Fruit fly (Drosophila melanogaster): Measurements from ENCODE around the gene AnxB11.

The AnxB11 gene

dm6 chrX:16414451-16415368, 7.4 kb downstream of the AnxB11 start, which contains the start of gene Traf-like (continued):
- TF ChIP-seq CG2875 (GFP tag; optimal IDR thresholded peaks at IDR 0.05) (no peak), CkIIα-i1 (GFP tag; IDR thresholded peaks at IDR 0.05) (no peak), pho (GFP tag; optimal IDR thresholded peaks at IDR 0.05) (no peak), CG7963 (GFP tag; IDR thresholded peaks at IDR 0.05; ENCODE audit: partially characterized antibody) (no peak), Side (GFP tag; optimal IDR thresholded peaks at IDR 0.05) (no peak), CG12744 (GFP tag; optimal IDR thresholded peaks at IDR 0.05) (no peak), CG1792 (GFP tag; optimal IDR thresholded peaks at IDR 0.05) (no peak), stwl (tag; optimal IDR thresholded peaks at IDR 0.05) (no peak), Gsc (GFP tag; IDR thresholded peaks at IDR 0.05) (no peak), MESR4 (GFP tag; optimal IDR thresholded peaks at IDR 0.05) (no peak), Atf3 (GFP tag; optimal IDR thresholded peaks at IDR 0.05) (no peak), CG8765 (GFP tag; IDR thresholded peaks at IDR 0.05) (no peak), CG15601 (tag; optimal IDR thresholded peaks at IDR 0.05) (peak; percentile 13), ATbp (GFP tag; optimal IDR thresholded peaks at IDR 0.05) (peak; percentile 10), Max (GFP tag; optimal IDR thresholded peaks at IDR 0.05) (no peak), Rfx (GFP tag; IDR thresholded peaks at IDR 0.05) (no peak), CG15011 (GFP tag; optimal IDR thresholded peaks at IDR 0.05) (no peak), HHEX (GFP tag; optimal IDR thresholded peaks at IDR 0.05) (no peak), Opbp (GFP tag; IDR thresholded peaks at IDR 0.05; ENCODE audit: partially characterized antibody) (no peak), Jarid2 (GFP tag; optimal IDR thresholded peaks at IDR 0.05) (no peak), CG18764 (GFP tag; optimal IDR thresholded peaks at IDR 0.05) (no peak), Dfd (GFP tag; optimal IDR thresholded peaks at IDR 0.05) (no peak), nau (GFP tag; optimal IDR thresholded peaks at IDR 0.05) (no peak), peb (GFP tag; IDR thresholded peaks at IDR 0.05) (no peak), bab2 (GFP tag; optimal IDR thresholded peaks at IDR 0.05) (no peak), fd102C (GFP tag; optimal IDR thresholded peaks at IDR 0.05) (no peak), bbx (GFP tag; IDR thresholded peaks at IDR 0.05; ENCODE audit: partially characterized antibody) (no peak), mirr (GFP tag; optimal IDR thresholded peaks at IDR 0.05) (peak; percentile 76), CG8089 (GFP tag; optimal IDR thresholded peaks at IDR 0.05) (no peak), nerfin-1 (tag; optimal IDR thresholded peaks at IDR 0.05) (no peak), slbo (GFP tag; IDR thresholded peaks at IDR 0.05) (no peak), bsh (GFP tag; optimal IDR thresholded peaks at IDR 0.05) (peak in 1 of 2 experiments; percentile 47), vvl (GFP tag; IDR thresholded peaks at IDR 0.05) (peak; percentile 24; the same call in 1 of the 2 replicates), CG6791 (GFP tag; IDR thresholded peaks at IDR 0.05; ENCODE audit: partially characterized antibody) (no peak), esg (GFP tag; conservative IDR thresholded peaks at IDR 0.05) (0 out of 2 replicates have a peak, but pooled peaks have one; percentile 19), tgo (GFP tag; IDR thresholded peaks at IDR 0.05) (peak; percentile 50; the same call in 2 of the 3 replicates), ap (GFP tag; IDR thresholded peaks at IDR 0.05) (no peak), PHDP (tag; optimal IDR thresholded peaks at IDR 0.05) (no peak), cato (GFP tag; optimal IDR thresholded peaks at IDR 0.05; ENCODE audit: borderline replicate concordance) (no peak), crc (GFP tag; optimal IDR thresholded peaks at IDR 0.05) (no peak), nmo (GFP tag; optimal IDR thresholded peaks at IDR 0.05) (peak; percentile 34), CG3407 (GFP tag; optimal IDR thresholded peaks at IDR 0.05) (no peak), al (GFP tag; IDR thresholded peaks at IDR 0.05) (no peak), seq (GFP tag; IDR thresholded peaks at IDR 0.05) (no peak), nom (GFP tag; optimal IDR thresholded peaks at IDR 0.05) (no peak), Blimp-1 (GFP tag; optimal IDR thresholded peaks at IDR 0.05) (no peak), Hmr (GFP tag; optimal IDR thresholded peaks at IDR 0.05) (no peak), CG2889 (GFP tag; IDR thresholded peaks at IDR 0.05) (no peak)

Data from whole organism, embryonic.